Worm (Caenorhabditis elegans): ENCODE results near the gene mls-2.

DNA sequence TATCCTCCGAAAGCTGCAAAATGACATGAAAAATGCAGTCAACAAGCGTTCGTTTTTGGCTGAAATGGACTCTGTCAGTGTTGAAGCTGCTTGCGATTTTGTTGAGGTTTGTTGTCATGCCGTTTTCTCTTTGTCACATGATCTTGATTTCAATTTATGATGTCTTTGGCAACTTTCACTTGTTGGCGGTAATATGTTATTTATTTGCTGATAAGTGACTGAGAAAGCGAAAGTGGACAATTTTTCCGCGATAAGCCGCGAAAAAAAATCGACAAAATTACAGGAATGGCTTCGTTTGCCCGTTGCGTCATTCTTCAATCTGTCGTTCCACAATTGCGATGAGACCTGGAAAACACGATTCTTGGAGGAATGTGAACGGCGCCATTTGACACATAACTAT is 33.9 kb upstream of the mls-2 start:
- no peak for TF ChIP-seq C17E4.6 (GFP tag; IDR thresholded peaks at IDR 0.05)
- TF ChIP-seq unc-62 (GFP tag; optimal IDR thresholded peaks at IDR 0.05): peak; percentile 37

All from whole organism, young adult.